Fruit fly (Drosophila melanogaster) whole organism, embryonic: Measurements from ENCODE around the gene Mical.
A peak's percentile ranks its signal among the peaks of the same experiment; 100 is the strongest.

Experiments
- B-H2 ChIP-seq: fragments of 200-800 bp; sonication (Bioruptor generic); optimal IDR thresholded peaks from 2 replicates; lab custom pipeline; 2018; ENCODE audit warnings: missing biosample characterization, mild to moderate bottlenecking, missing genetic modification characterization
- Bgb ChIP-seq: fragments of 200-800 bp; sonication (Bioruptor generic); IDR thresholded peaks from 2 replicates; pipeline ENCODE4 v1.3.6; 2022; ENCODE audit warnings: missing biosample characterization, missing genetic modification characterization; ENCODE audit not compliant: partially characterized antibody
- CG11723 ChIP-seq: fragments of 200-800 bp; sonication (Bioruptor generic); optimal IDR thresholded peaks from 2 replicates; lab custom pipeline; 2017; ENCODE audit warnings: missing biosample characterization, mild to moderate bottlenecking, missing genetic modification characterization
- CG12744 ChIP-seq: fragments of 200-800 bp; sonication (Bioruptor generic); optimal IDR thresholded peaks from 2 replicates; lab custom pipeline; 2016; ENCODE audit warnings: missing biosample characterization, missing genetic modification characterization
- CG14014 ChIP-seq: fragments of 200-800 bp; sonication (Bioruptor generic); IDR thresholded peaks from 2 replicates; pipeline ENCODE4 v1.3.6; 2022; ENCODE audit warnings: missing biosample characterization, missing genetic modification characterization
- CG14050 ChIP-seq: fragments of 200-800 bp; sonication (Bioruptor generic); IDR thresholded peaks from 3 replicates; pipeline ENCODE4 v1.3.6; 2022; ENCODE audit warnings: missing biosample characterization, missing genetic modification characterization
- CG16815 ChIP-seq: fragments of 200-800 bp; sonication (Bioruptor generic); optimal IDR thresholded peaks from 3 replicates; lab custom pipeline; 2017; ENCODE audit warnings: missing biosample characterization, mild to moderate bottlenecking, missing genetic modification characterization
- CG17829 ChIP-seq: fragments of 200-800 bp; optimal IDR thresholded peaks from 2 replicates; lab custom pipeline; 2019; ENCODE audit warnings: missing biosample characterization, mild to moderate bottlenecking, missing genetic modification characterization, moderate library complexity
- CG2120 ChIP-seq: fragments of 200-800 bp; sonication (Bioruptor generic); optimal IDR thresholded peaks from 3 replicates; lab custom pipeline; 2016; ENCODE audit warnings: missing biosample characterization, missing genetic modification characterization
- CG2678 ChIP-seq: fragments of 200-800 bp; sonication (Bioruptor generic); optimal IDR thresholded peaks from 3 replicates; lab custom pipeline; 2019; ENCODE audit warnings: missing biosample characterization, mild to moderate bottlenecking, missing genetic modification characterization, moderate library complexity
- CG2889 ChIP-seq: fragments of 200-800 bp; sonication (Bioruptor generic); IDR thresholded peaks from 3 replicates; pipeline ENCODE4 v1.3.6; 2022; ENCODE audit warnings: missing biosample characterization, missing genetic modification characterization
- CG3726 ChIP-seq: fragments of 200-800 bp; sonication (Bioruptor generic); IDR thresholded peaks from 3 replicates; pipeline ENCODE4, ENCODE4 v1.3.6; 2022; ENCODE audit warnings: missing biosample characterization, missing genetic modification characterization
- CG3847 ChIP-seq: fragments of 200-800 bp; sonication (Bioruptor generic); IDR thresholded peaks from 2 replicates; pipeline ENCODE4 v1.3.6; 2022; ENCODE audit warnings: missing biosample characterization, missing genetic modification characterization
- CG4820 ChIP-seq: fragments of 200-800 bp; sonication (Bioruptor generic); optimal IDR thresholded peaks from 3 replicates; lab custom pipeline; 2016; ENCODE audit warnings: missing biosample characterization, missing genetic modification characterization
- CG6689 ChIP-seq: fragments of 200-800 bp; sonication (Bioruptor generic); IDR thresholded peaks from 2 replicates; pipeline ENCODE4 v1.3.6; 2022; ENCODE audit warnings: missing biosample characterization, missing genetic modification characterization
- CG6813 ChIP-seq: fragments of 200-800 bp; sonication (Bioruptor generic); optimal IDR thresholded peaks from 2 replicates; lab custom pipeline; 2017; ENCODE audit warnings: missing biosample characterization, missing genetic modification characterization, mild to moderate bottlenecking, moderate library complexity, missing genetic modification reagents
- CG7556 ChIP-seq: fragments of 200-800 bp; sonication (Bioruptor generic); optimal IDR thresholded peaks from 2 replicates; lab custom pipeline; 2017; ENCODE audit warnings: missing biosample characterization, mild to moderate bottlenecking, missing genetic modification characterization
- CG7745 ChIP-seq: fragments of 200-800 bp; sonication (Bioruptor generic); optimal IDR thresholded peaks from 2 replicates; lab custom pipeline; 2018; ENCODE audit warnings: missing biosample characterization, mild to moderate bottlenecking, missing genetic modification characterization, moderate library complexity
- CG9609 ChIP-seq: fragments of 200-800 bp; sonication (Bioruptor generic); optimal IDR thresholded peaks from 3 replicates; lab custom pipeline; 2016; ENCODE audit warnings: missing biosample characterization, missing genetic modification characterization
- CHES-1-like ChIP-seq: fragments of 200-800 bp; sonication (Bioruptor generic); optimal IDR thresholded peaks from 2 replicates; lab custom pipeline; 2016; ENCODE audit warnings: missing biosample characterization, missing genetic modification characterization
- CkIIα-i1 ChIP-seq: fragments of 200-800 bp; sonication (Bioruptor generic); IDR thresholded peaks from 2 replicates; pipeline ENCODE4 v1.3.6; 2022; ENCODE audit warnings: missing biosample characterization, missing genetic modification characterization
- CoRest ChIP-seq: fragments of 200-800 bp; sonication (Bioruptor generic); optimal IDR thresholded peaks from 3 replicates; lab custom pipeline; 2018; ENCODE audit warnings: missing biosample characterization, mild to moderate bottlenecking, missing genetic modification characterization, moderate library complexity
- CrebB ChIP-seq: fragments of 200-800 bp; sonication (Bioruptor generic); optimal IDR thresholded peaks from 3 replicates; lab custom pipeline; 2018; ENCODE audit warnings: missing biosample characterization, mild to moderate bottlenecking, missing genetic modification characterization
- Dref ChIP-seq: fragments of 200-800 bp; sonication (Bioruptor generic); IDR thresholded peaks from 2 replicates; pipeline ENCODE4 v1.3.6; 2022; ENCODE audit warnings: missing biosample characterization, missing genetic modification characterization
- Drgx ChIP-seq: fragments of 200-800 bp; sonication (Bioruptor generic); IDR thresholded peaks from 2 replicates; pipeline ENCODE4 v1.3.6; 2022; ENCODE audit warnings: missing biosample characterization, missing genetic modification characterization
- E2f2 ChIP-seq: fragments of 200-800 bp; sonication (Bioruptor generic); IDR thresholded peaks from 2 replicates; pipeline ENCODE4 v1.3.6; 2022; ENCODE audit warnings: missing biosample characterization, missing genetic modification characterization
- Ets65A ChIP-seq: fragments of 200-800 bp; sonication (Bioruptor generic); peaks from one replicate; lab custom pipeline; 2016; ENCODE audit warnings: missing biosample characterization, missing genetic modification characterization
- Fer3 ChIP-seq: fragments of 200-800 bp; sonication (Bioruptor generic); optimal IDR thresholded peaks from 2 replicates; lab custom pipeline; 2018; ENCODE audit warnings: missing biosample characterization, mild to moderate bottlenecking, missing genetic modification characterization, moderate library complexity
- HLH4C ChIP-seq: fragments of 200-800 bp; sonication (Bioruptor generic); IDR thresholded peaks from 3 replicates; pipeline ENCODE4 v1.3.6; 2022; ENCODE audit warnings: missing biosample characterization, missing genetic modification characterization; ENCODE audit not compliant: partially characterized antibody
- Hey ChIP-seq: fragments of 200-800 bp; sonication (Bioruptor generic); optimal IDR thresholded peaks from 3 replicates; lab custom pipeline; 2018; ENCODE audit warnings: missing biosample characterization, mild to moderate bottlenecking, missing genetic modification characterization
- HmgZ ChIP-seq: fragments of 200-800 bp; sonication (Bioruptor generic); optimal IDR thresholded peaks from 2 replicates; lab custom pipeline; 2018; ENCODE audit warnings: missing biosample characterization, mild to moderate bottlenecking, missing genetic modification characterization
- Hsf ChIP-seq: fragments of 200-800 bp; sonication (Bioruptor generic); optimal IDR thresholded peaks from 3 replicates; lab custom pipeline; 2016; ENCODE audit warnings: missing biosample characterization, missing genetic modification characterization
- Side ChIP-seq: fragments of 200-800 bp; sonication (Bioruptor generic); optimal IDR thresholded peaks from 2 replicates; lab custom pipeline; 2016; ENCODE audit warnings: missing biosample characterization, missing genetic modification characterization
- dmrt99B ChIP-seq: fragments of 200-800 bp; sonication (Bioruptor generic); optimal IDR thresholded peaks from 2 replicates; lab custom pipeline; 2018; ENCODE audit warnings: missing biosample characterization, mild to moderate bottlenecking, missing genetic modification characterization, moderate library complexity
- fru ChIP-seq: fragments of >200 bp; optimal IDR thresholded peaks from 2 replicates; lab custom pipeline; 2017
- ftz-f1 ChIP-seq: fragments of 200-800 bp; sonication (Bioruptor generic); optimal IDR thresholded peaks from 2 replicates; lab custom pipeline; 2016; ENCODE audit warnings: missing biosample characterization, missing genetic modification characterization
- hb ChIP-seq: fragments of 200-800 bp; sonication (Bioruptor generic); IDR thresholded peaks from 3 replicates; pipeline ENCODE4 v1.3.6; 2022; ENCODE audit warnings: missing biosample characterization, missing genetic modification characterization; ENCODE audit not compliant: partially characterized antibody
- hkb ChIP-seq, 2 experiments: fragments of 200-800 bp in 1 of 2; fragments of >200 bp in 1 of 2; sonication (Bioruptor generic) in 1 of 2; IDR thresholded peaks in 1 of 2; optimal IDR thresholded peaks in 1 of 2; 2 replicates each; pipeline versions ENCODE4 v1.3.6 to Lab custom; 2017 to 2022; ENCODE audit warnings: missing biosample characterization in 1 of 2, missing genetic modification characterization in 1 of 2
- kah ChIP-seq: fragments of 200-800 bp; sonication (Bioruptor generic); optimal IDR thresholded peaks from 2 replicates; lab custom pipeline; 2018; ENCODE audit warnings: missing biosample characterization, mild to moderate bottlenecking, missing genetic modification characterization
- lab ChIP-seq: fragments of 200-800 bp; sonication (Bioruptor generic); optimal IDR thresholded peaks from 3 replicates; lab custom pipeline; 2017; ENCODE audit warnings: missing biosample characterization, missing genetic modification characterization, mild to moderate bottlenecking, moderate library complexity, missing genetic modification reagents
- nmo ChIP-seq: fragments of 200-800 bp; sonication (Bioruptor generic); optimal IDR thresholded peaks from 2 replicates; lab custom pipeline; 2018; ENCODE audit warnings: missing biosample characterization, mild to moderate bottlenecking, missing genetic modification characterization, moderate library complexity
- onecut ChIP-seq: fragments of 200-800 bp; sonication (Bioruptor generic); IDR thresholded peaks from 2 replicates; pipeline ENCODE4 v1.3.6; 2022; ENCODE audit warnings: missing biosample characterization, missing genetic modification characterization
- otp ChIP-seq: fragments of 200-800 bp; sonication (Bioruptor generic); IDR thresholded peaks from 3 replicates; pipeline ENCODE4, ENCODE4 v1.3.6; 2022; ENCODE audit warnings: missing biosample characterization, missing genetic modification characterization
- peb ChIP-seq: fragments of 200-800 bp; sonication (Bioruptor generic); IDR thresholded peaks from 2 replicates; pipeline ENCODE4 v1.3.6; 2022; ENCODE audit warnings: missing biosample characterization, missing genetic modification characterization
- pum ChIP-seq: fragments of 200-800 bp; sonication (Bioruptor generic); optimal IDR thresholded peaks from 2 replicates; lab custom pipeline; 2016; ENCODE audit warnings: missing biosample characterization, missing genetic modification characterization
- repo ChIP-seq: fragments of 200-800 bp; sonication (Bioruptor generic); optimal IDR thresholded peaks from 2 replicates; lab custom pipeline; 2016; ENCODE audit warnings: missing biosample characterization, missing genetic modification characterization
- schlank ChIP-seq: fragments of 200-800 bp; sonication (Bioruptor generic); optimal IDR thresholded peaks from 2 replicates; lab custom pipeline; 2018; ENCODE audit warnings: missing biosample characterization, mild to moderate bottlenecking, missing genetic modification characterization
- sna ChIP-seq: fragments of 200-800 bp; sonication (Bioruptor generic); IDR thresholded peaks from 2 replicates; pipeline ENCODE4 v1.3.6; 2022; ENCODE audit warnings: missing biosample characterization, missing genetic modification characterization; ENCODE audit not compliant: partially characterized antibody
- zen2 ChIP-seq: fragments of 200-800 bp; sonication (Bioruptor generic); IDR thresholded peaks from 3 replicates; pipeline ENCODE4 v1.3.6; 2022; ENCODE audit warnings: missing biosample characterization, missing genetic modification characterization; ENCODE audit not compliant: partially characterized antibody
- zfh1 ChIP-seq: fragments of 200-800 bp; sonication (Bioruptor generic); IDR thresholded peaks from 3 replicates; pipeline ENCODE4 v1.3.6; 2022; ENCODE audit warnings: missing biosample characterization, missing genetic modification characterization

Mical gene

DNA sequence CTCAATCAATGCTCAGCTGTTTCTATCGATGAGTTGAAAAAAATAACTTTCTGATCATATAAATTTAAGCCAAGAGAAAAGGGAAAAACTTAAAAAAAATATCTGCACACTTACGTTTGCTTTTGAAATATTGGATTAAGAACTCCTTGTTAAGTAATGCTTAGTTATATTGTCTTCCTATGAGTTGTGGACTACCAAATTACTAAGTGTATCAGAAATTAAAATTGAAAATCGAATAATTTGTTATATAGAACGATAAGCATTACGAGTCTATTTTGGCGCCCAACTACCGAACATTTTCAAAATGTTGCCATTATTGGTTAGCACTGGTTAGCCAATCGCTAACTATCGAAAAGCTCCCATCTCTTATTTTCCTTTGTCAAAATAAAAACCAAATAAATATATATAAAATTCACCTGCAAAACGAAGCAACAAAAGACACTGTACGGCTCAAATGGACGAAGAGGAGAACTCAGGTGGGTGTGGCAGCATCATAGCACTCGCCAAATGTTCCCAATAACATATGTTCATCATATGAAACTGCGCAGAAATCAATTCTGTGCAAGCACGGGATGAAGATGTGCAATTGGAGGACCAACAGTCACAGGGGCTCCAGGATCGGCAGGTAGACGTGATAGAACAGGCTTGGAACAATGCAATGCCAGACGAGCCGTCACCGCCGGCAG lies 6.3 kb upstream of the Mical start, which contains the start of gene ohgt (continued):
- TF ChIP-seq Dref (GFP tag; lab: Robert Waterston, UW) (peak; percentile 70), sna (GFP tag; lab: Robert Waterston, UW) (no peak), kah (GFP tag; lab: Kevin White, UChicago) (no peak), E2f2 (GFP tag; lab: Robert Waterston, UW) (peak; percentile 89), Bgb (GFP tag; lab: Robert Waterston, UW) (peak; percentile 33; the same call in 1 of the 2 replicates), dmrt99B (tag; lab: Kevin White, UChicago) (peak; percentile 7), CG7556 (GFP tag; lab: Kevin White, UChicago) (no peak), CG14050 (GFP tag; lab: Robert Waterston, UW) (no peak), CG16815 (no peak), Ets65A (GFP tag; lab: Kevin White, UChicago) (peak; percentile 27), CG14014 (GFP tag; lab: Robert Waterston, UW) (peak; percentile 42; the same call in 1 of the 2 replicates), Fer3 (tag; lab: Kevin White, UChicago) (no peak), CrebB (tag; lab: Kevin White, UChicago) (no peak), onecut (no peak), schlank (tag; lab: Kevin White, UChicago) (no peak), CG9609 (GFP tag; lab: Kevin White, UChicago) (no peak), HLH4C (GFP tag; lab: Robert Waterston, UW) (peak; percentile 55; the same call in 2 of the 3 replicates), CkIIα-i1 (no peak), fru (lab: Kevin White, UChicago) (no peak), CG6813 (GFP tag; lab: Kevin White, UChicago) (no peak), CG2678 (tag; lab: Kevin White, UChicago) (peak; percentile 45), CHES-1-like (GFP tag; lab: Kevin White, UChicago) (peak; percentile 5), Side (GFP tag; lab: Kevin White, UChicago) (no peak), pum (GFP tag; lab: Kevin White, UChicago) (peak; percentile 13), CG2120 (GFP tag; lab: Kevin White, UChicago) (peak; percentile 37), Drgx (GFP tag; lab: Robert Waterston, UW) (0 out of 2 replicates have a peak, but pooled peaks have one; percentile 29), lab (GFP tag; lab: Kevin White, UChicago) (no peak), CG3847 (GFP tag; lab: Robert Waterston, UW) (no peak), CG4820 (no peak), hkb (optimal IDR thresholded peaks at IDR 0.05; lab: Kevin White, UChicago) (no peak), hkb (GFP tag; IDR thresholded peaks at IDR 0.05; lab: Robert Waterston, UW) (no peak), CG2889 (GFP tag; lab: Robert Waterston, UW) (no peak), B-H2 (no peak), nmo (GFP tag; lab: Kevin White, UChicago) (peak; percentile 33), HmgZ (tag; lab: Kevin White, UChicago) (no peak), Hey (tag; lab: Kevin White, UChicago) (no peak), Hsf (GFP tag; lab: Kevin White, UChicago) (peak; percentile 1), CG6689 (no peak), zen2 (GFP tag; lab: Robert Waterston, UW) (no peak), CG12744 (GFP tag; lab: Kevin White, UChicago) (no peak), otp (GFP tag; lab: Robert Waterston, UW) (no peak), CG11723 (GFP tag; lab: Kevin White, UChicago) (no peak), peb (no peak), CG7745 (tag; lab: Kevin White, UChicago) (no peak), CoRest (tag; lab: Kevin White, UChicago) (peak; percentile 47), hb (no peak), repo (GFP tag; lab: Kevin White, UChicago) (no peak), zfh1 (GFP tag; lab: Robert Waterston, UW) (no peak), ftz-f1 (GFP tag; lab: Kevin White, UChicago) (no peak), CG17829 (tag; lab: Kevin White, UChicago) (peak; percentile 5), CG3726 (GFP tag; lab: Robert Waterston, UW) (no peak)
